Fruit fly (Drosophila melanogaster): ENCODE results near the gene Eig71Ef.

Eig71Ef gene

DNA sequence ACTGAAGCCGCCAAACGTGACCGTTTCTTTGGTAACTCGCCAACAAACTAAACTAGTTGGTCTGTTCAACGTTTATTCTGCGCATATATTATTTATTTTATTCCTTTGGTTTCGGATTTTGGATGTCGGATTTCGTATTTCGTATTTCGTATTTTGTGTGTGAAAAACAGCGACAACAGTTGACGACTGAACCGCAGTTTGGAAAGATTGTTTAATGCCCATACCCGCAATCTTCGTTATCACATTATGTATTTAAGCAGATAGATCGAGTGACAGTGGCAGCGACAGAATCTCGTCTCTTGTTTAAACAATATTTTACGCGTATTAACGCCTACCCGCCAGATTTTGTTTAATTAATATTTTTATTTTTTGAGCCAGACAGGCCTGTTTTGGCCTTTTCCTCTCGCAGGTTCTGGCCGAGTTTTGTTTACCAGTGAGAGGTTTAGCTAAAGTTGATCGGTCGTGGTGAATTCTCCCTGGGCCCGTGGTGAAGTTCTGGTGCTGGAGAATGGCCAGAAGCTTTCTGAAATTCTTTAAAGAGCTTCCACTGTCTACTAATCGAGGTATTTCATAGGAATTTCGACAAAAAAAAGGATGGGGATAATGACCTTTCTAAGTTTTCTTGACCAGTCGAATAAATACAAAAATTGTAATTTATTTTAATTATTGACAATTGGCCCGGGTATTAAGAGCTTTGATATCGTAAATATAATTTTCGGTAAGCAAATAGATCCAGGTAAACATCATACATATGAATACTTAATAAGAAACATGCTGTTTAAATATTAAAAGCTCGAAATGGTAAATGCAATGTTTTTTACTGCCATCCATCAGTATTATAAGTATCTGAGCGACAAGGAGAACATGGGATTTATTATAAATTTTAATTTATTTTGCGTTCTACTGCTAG lies 9.2 kb downstream of the Eig71Ef start, which contains the start of the genes comm3 and CG43083:
comm3 (minus strand) TSS at position 51 of the 910 bp plus-strand sequence.
CG43083 (plus strand) TSS at position 860 of the 910 bp plus-strand sequence.
- TF ChIP-seq Hr96 (GFP tag; optimal IDR thresholded peaks at IDR 0.05) (no peak), CG7101 (tag; optimal IDR thresholded peaks at IDR 0.05) (no peak)

DNA sequence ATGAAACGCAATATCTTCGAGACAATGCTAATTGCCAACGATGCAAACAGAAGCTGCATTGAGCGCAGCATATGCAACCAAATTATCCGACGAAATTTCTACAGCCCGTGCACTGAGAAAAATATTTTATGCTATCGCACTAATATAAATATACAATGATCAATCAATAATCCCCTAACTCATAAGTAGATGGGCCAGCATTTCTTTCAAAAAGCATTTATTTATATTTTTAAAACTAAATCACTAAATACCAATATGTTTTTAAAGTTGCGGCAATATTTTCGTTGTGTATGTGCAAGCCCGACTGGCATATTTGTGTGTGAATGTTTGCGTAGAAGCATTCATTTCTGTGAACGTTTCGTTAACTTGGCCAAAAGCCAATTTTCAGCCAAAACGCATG lies 11.0 kb downstream of the Eig71Ef start:
- TF ChIP-seq CG5204 (GFP tag; optimal IDR thresholded peaks at IDR 0.05), result no peak
- TF ChIP-seq CG12768 (GFP tag; optimal IDR thresholded peaks at IDR 0.05), result no peak
- no peak for TF ChIP-seq CG33017 (tag; optimal IDR thresholded peaks at IDR 0.05)
- no peak for TF ChIP-seq CG7101 (tag; optimal IDR thresholded peaks at IDR 0.05)
- no peak for TF ChIP-seq CG7045 (GFP tag; optimal IDR thresholded peaks at IDR 0.05)
- TF ChIP-seq Clk (GFP tag; optimal IDR thresholded peaks at IDR 0.05), result no peak
- no peak for TF ChIP-seq tj (GFP tag; optimal IDR thresholded peaks at IDR 0.05)
- TF ChIP-seq Hr96 (GFP tag; optimal IDR thresholded peaks at IDR 0.05), result no peak
- TF ChIP-seq Mnt (GFP tag; optimal IDR thresholded peaks at IDR 0.05), result no peak
- TF ChIP-seq kay (GFP tag; ENCODE audit: borderline replicate concordance), result no peak
- no peak for TF ChIP-seq CG11617 (GFP tag; optimal IDR thresholded peaks at IDR 0.05)
- TF ChIP-seq cnc (optimal IDR thresholded peaks at IDR 0.05), result no peak
- no peak for TF ChIP-seq toe (GFP tag; optimal IDR thresholded peaks at IDR 0.05)
- no peak for TF ChIP-seq CG1620 (GFP tag; optimal IDR thresholded peaks at IDR 0.05)
- no peak for TF ChIP-seq Crg-1 (GFP tag; optimal IDR thresholded peaks at IDR 0.05)
- TF ChIP-seq cic (GFP tag; optimal IDR thresholded peaks at IDR 0.05), result no peak
- no peak for TF ChIP-seq pad (GFP tag; optimal IDR thresholded peaks at IDR 0.05)
- no peak for TF ChIP-seq CG14711 (tag; optimal IDR thresholded peaks at IDR 0.05)
- no peak for TF ChIP-seq bab1 (GFP tag; optimal IDR thresholded peaks at IDR 0.05)
- no peak for TF ChIP-seq ovo (GFP tag; optimal IDR thresholded peaks at IDR 0.05)

DNA sequence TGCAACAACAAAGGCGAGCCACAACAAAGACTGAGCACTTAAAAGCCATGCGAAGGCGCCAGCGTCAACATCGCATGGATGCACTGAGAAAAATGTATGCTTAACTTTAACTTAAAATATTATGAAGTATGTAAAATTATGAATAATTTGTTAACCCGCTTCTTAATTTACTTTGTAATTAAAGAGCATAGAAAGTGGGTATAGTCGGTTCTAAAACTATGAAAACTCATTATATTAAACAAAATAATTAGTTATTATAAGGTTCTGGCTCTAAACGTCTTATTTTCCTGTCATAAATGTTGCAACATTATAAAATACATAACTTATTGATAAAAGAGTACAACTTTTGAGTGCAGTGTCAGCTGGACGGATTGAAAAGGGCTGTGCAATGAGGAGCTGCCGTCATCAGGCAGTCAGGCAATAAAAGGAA lies 15.6 kb downstream of the Eig71Ef start:
- TF ChIP-seq tj (GFP tag; optimal IDR thresholded peaks at IDR 0.05) (no peak), CG33017 (tag; optimal IDR thresholded peaks at IDR 0.05) (no peak), pad (GFP tag; optimal IDR thresholded peaks at IDR 0.05) (no peak), Hr96 (GFP tag; optimal IDR thresholded peaks at IDR 0.05) (no peak), CG12768 (GFP tag; optimal IDR thresholded peaks at IDR 0.05) (no peak), kay (GFP tag; ENCODE audit: borderline replicate concordance) (no peak), CG7101 (tag; optimal IDR thresholded peaks at IDR 0.05) (no peak), ovo (GFP tag; optimal IDR thresholded peaks at IDR 0.05) (no peak), Crg-1 (GFP tag; optimal IDR thresholded peaks at IDR 0.05) (no peak), CG5204 (GFP tag; optimal IDR thresholded peaks at IDR 0.05) (no peak), cnc (optimal IDR thresholded peaks at IDR 0.05) (no peak)

DNA sequence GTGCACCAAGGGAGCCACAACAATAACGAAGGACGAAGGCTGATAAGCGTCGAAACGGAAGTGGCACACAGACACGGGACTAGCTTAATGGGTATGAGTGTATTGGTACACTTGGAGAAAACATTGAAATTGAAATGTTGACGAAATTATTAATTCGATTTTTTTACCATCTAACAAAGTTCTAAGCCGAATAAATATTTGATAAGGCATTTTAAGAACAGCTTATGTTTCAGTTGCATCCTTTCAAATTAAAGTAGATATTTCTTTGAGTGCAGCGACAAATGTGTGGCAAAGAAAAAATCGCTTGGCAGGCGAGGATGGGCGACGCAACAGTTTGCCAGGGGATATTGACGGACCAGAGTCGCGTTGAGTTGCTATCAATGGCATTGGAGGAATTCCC lies 17.2 kb downstream of the Eig71Ef start:
- TF ChIP-seq toe (GFP tag; optimal IDR thresholded peaks at IDR 0.05) (no peak), CG5204 (GFP tag; optimal IDR thresholded peaks at IDR 0.05) (no peak), CG33017 (tag; optimal IDR thresholded peaks at IDR 0.05) (no peak), Mnt (GFP tag; optimal IDR thresholded peaks at IDR 0.05) (no peak), kay (GFP tag; ENCODE audit: borderline replicate concordance) (no peak), ovo (GFP tag; optimal IDR thresholded peaks at IDR 0.05) (no peak), Hr96 (GFP tag; optimal IDR thresholded peaks at IDR 0.05) (no peak), pad (GFP tag; optimal IDR thresholded peaks at IDR 0.05) (no peak), cnc (optimal IDR thresholded peaks at IDR 0.05) (no peak), CG11617 (GFP tag; optimal IDR thresholded peaks at IDR 0.05) (no peak), CG14711 (tag; optimal IDR thresholded peaks at IDR 0.05) (no peak), bab1 (GFP tag; optimal IDR thresholded peaks at IDR 0.05) (no peak), CG1620 (GFP tag; optimal IDR thresholded peaks at IDR 0.05) (no peak), CG7101 (tag; optimal IDR thresholded peaks at IDR 0.05) (no peak), Crg-1 (GFP tag; optimal IDR thresholded peaks at IDR 0.05) (no peak), CG7045 (GFP tag; optimal IDR thresholded peaks at IDR 0.05) (no peak), Clk (GFP tag; optimal IDR thresholded peaks at IDR 0.05) (no peak), CG12768 (GFP tag; optimal IDR thresholded peaks at IDR 0.05) (no peak)

DNA sequence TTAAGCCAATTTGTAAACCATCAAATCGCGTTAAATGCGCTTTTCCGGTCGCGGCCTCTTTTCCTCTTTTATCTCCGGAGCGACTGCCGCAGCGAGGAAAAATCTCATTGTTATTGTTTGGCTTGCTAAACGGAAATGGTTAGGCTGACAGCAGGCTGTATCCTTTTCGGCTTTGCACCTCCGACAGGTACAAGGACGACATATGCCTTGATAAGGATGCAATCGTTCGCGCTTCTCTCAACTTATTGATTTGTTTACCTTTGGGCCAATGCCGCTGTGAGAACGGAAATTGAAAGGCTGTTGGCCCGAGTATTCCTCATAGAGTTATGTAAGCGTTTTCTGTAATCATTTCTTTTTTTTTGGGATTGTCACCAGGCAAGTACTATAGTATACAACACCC lies 18.7 kb downstream of the Eig71Ef start:
- TF ChIP-seq kay (GFP tag; ENCODE audit: borderline replicate concordance) (no peak), CG12768 (GFP tag; optimal IDR thresholded peaks at IDR 0.05) (no peak), Crg-1 (GFP tag; optimal IDR thresholded peaks at IDR 0.05) (no peak), cnc (optimal IDR thresholded peaks at IDR 0.05) (no peak), CG11617 (GFP tag; optimal IDR thresholded peaks at IDR 0.05) (no peak), Mnt (GFP tag; optimal IDR thresholded peaks at IDR 0.05) (no peak)

DNA sequence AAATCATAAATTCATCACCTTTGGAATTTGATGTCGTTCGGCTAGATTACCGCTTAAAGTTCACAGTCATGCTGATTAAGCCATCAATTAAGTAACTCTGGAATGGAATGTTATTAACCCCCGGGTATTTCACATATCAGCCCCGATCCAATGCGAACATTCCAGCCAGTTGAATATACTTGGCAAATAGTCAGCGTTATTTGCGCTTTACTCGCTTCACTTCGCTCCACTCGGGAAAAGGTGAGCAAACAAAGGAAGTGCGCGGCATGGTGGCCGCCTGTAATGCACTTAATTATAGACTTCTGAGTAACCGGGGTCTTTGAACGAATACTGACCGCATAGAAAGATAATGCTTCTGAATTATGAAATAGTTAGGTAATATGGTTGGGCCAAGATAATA lies 19.6 kb downstream of the Eig71Ef start:
- TF ChIP-seq kay (GFP tag; ENCODE audit: borderline replicate concordance) (peak; percentile 49), CG14711 (tag; optimal IDR thresholded peaks at IDR 0.05) (no peak), Hr96 (GFP tag; optimal IDR thresholded peaks at IDR 0.05) (no peak), ovo (GFP tag; optimal IDR thresholded peaks at IDR 0.05) (no peak), pad (GFP tag; optimal IDR thresholded peaks at IDR 0.05) (no peak), Mnt (GFP tag; optimal IDR thresholded peaks at IDR 0.05) (no peak), CG12768 (GFP tag; optimal IDR thresholded peaks at IDR 0.05) (no peak), toe (GFP tag; optimal IDR thresholded peaks at IDR 0.05) (no peak), cic (GFP tag; optimal IDR thresholded peaks at IDR 0.05) (no peak)
